Worm (Caenorhabditis elegans): ENCODE results near the gene Y45G12B.2.

DNA sequence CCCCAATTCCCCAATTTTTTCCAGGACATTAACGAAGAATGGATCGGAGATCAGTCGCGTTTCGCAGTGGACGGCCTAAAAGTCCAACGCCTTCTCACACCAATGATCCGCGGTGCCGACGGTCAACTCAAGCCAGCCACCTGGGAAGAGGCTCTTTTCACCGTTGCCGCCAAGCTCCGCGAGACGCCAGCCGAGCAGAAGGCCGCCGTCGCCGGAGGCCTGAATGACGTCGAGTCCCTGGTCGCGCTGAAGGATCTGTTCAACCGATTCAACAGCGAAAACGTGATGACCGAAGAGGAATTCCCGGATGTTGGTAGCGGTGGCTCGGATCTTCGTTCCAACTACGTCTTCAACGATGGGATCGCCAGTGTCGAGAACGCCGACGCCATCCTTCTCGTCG, 8.3 kb downstream of the Y45G12B.2 start:
- no peak for TF ChIP-seq daf-12 (tag; optimal IDR thresholded peaks at IDR 0.05)
- no peak for TF ChIP-seq ceh-16 (tag; optimal IDR thresholded peaks at IDR 0.05)
- no peak for TF ChIP-seq tbx-2 (tag; optimal IDR thresholded peaks at IDR 0.05)
- TF ChIP-seq egl-27 (tag; optimal IDR thresholded peaks at IDR 0.05), result no peak
- TF ChIP-seq elt-2 (tag; optimal IDR thresholded peaks at IDR 0.05), result no peak
- no peak for TF ChIP-seq pha-4 (tag; optimal IDR thresholded peaks at IDR 0.05)
- no peak for TF ChIP-seq ceh-28 (tag; optimal IDR thresholded peaks at IDR 0.05)
- TF ChIP-seq nhr-67 (tag; optimal IDR thresholded peaks at IDR 0.05), result no peak
- no peak for TF ChIP-seq nhr-76 (tag; optimal IDR thresholded peaks at IDR 0.05)
- no peak for TF ChIP-seq mml-1 (tag; optimal IDR thresholded peaks at IDR 0.05)
- TF ChIP-seq lin-15B (tag; optimal IDR thresholded peaks at IDR 0.05), result no peak
- TF ChIP-seq unc-62 (GFP tag; optimal IDR thresholded peaks at IDR 0.05), result no peak

Measured in whole organism, L3 larva.